Worm (Caenorhabditis elegans): ENCODE measurements around the gene F55A11.1.

DNA sequence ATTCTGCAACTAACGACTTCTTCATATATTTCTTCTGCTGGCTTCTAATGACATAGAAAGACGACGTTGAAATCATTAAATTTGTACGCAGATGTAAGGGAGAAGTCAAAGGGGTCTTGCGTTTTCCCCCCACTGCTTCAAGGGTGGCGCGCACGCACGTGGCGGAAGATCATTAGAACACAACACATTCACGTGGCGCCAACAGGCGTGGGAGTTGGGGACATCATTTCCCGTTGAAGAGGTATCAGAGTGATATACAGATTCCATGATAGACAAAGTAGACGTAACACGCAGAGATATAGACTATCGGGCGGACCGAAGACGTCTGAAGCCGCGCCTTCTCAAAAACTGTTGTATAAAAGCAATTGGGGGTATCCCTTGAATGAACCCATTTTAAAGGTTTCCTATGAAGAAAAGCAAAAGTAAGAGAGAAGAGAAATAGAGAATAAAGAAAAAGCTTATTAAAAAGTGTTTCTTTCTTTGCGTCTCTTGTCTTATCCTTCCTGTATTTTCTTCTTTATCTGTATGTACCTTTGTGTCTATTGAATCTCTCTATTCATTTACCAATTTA is 35.2 kb upstream of the F55A11.1 start:
- no peak for TF ChIP-seq unc-62 (GFP tag; optimal IDR thresholded peaks at IDR 0.05)
- no peak for TF ChIP-seq pha-4 (tag; optimal IDR thresholded peaks at IDR 0.05)
- TF ChIP-seq ccch-3 (GFP tag; optimal IDR thresholded peaks at IDR 0.05) = no peak
- TF ChIP-seq hlh-26 (GFP tag; conservative IDR thresholded peaks at IDR 0.05) = no peak
- no peak for TF ChIP-seq aptf-2 (GFP tag; conservative IDR thresholded peaks at IDR 0.05)
- TF ChIP-seq efl-1 (GFP tag; optimal IDR thresholded peaks at IDR 0.05) = no peak
- TF ChIP-seq lsl-1 (GFP tag; optimal IDR thresholded peaks at IDR 0.05) = no peak
- no peak for TF ChIP-seq athp-1 (tag; optimal IDR thresholded peaks at IDR 0.05)
- no peak for TF ChIP-seq snpc-4 (GFP tag; optimal IDR thresholded peaks at IDR 0.05)
- TF ChIP-seq snpc-4 (tag; optimal IDR thresholded peaks at IDR 0.05) = no peak
- TF ChIP-seq T07F8.4 (tag; optimal IDR thresholded peaks at IDR 0.05) = no peak
- no peak for TF ChIP-seq ztf-25 (GFP tag; IDR thresholded peaks at IDR 0.05)
- TF ChIP-seq ceh-58 (GFP tag; IDR thresholded peaks at IDR 0.05) = no peak

Data from whole organism, young adult.